Fruit fly (Drosophila melanogaster): Measurements from ENCODE around the gene TwdlY.
A peak's percentile ranks its signal among the peaks of the same experiment; 100 is the strongest.

TwdlY gene

DNA sequence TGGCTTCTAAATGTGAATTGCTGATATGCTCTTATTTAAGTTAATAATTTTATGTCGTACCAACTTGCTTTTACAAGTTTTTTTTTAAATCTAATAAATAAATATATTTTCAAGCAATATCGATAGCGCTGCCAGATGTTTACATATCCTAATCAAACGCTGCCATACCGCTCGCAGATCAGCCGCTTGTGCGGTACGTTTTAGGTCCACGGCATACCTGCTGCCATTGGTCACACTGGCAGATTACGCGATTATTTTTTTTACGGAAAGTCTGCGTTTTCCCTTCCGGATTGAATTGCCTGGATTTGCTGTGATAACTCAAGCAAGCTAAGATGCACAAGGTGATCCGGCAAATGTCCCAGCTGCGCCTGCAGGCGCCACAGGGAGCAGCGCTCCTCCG, 49.0 kb downstream of the TwdlY start, which contains the start of gene mRpL22 (continued):
- peak; percentile 38 for TF ChIP-seq sqz (GFP tag; optimal IDR thresholded peaks at IDR 0.05)
- no peak for TF ChIP-seq al (GFP tag; IDR thresholded peaks at IDR 0.05)
- TF ChIP-seq CG3281 (GFP tag; optimal IDR thresholded peaks at IDR 0.05), result no peak
- no peak for TF ChIP-seq CG4360 (GFP tag; IDR thresholded peaks at IDR 0.05)
- TF ChIP-seq Opbp (GFP tag; IDR thresholded peaks at IDR 0.05; ENCODE audit: partially characterized antibody), result peak; percentile 31; the same call in 1 of the 3 replicates
- peak; percentile 25; the same call in 1 of the 2 replicates for TF ChIP-seq slbo (GFP tag; IDR thresholded peaks at IDR 0.05)
- peak; percentile 70 for TF ChIP-seq CG3847 (GFP tag; IDR thresholded peaks at IDR 0.05)
- peak; percentile 20 for TF ChIP-seq CG12659 (GFP tag; optimal IDR thresholded peaks at IDR 0.05)
- TF ChIP-seq CG16813 (GFP tag; IDR thresholded peaks at IDR 0.05; ENCODE audit: partially characterized antibody), result peak; percentile 38; the same call in 1 of the 3 replicates
- peak; percentile 20; the same call in 1 of the 3 replicates for TF ChIP-seq CG34422 (GFP tag; IDR thresholded peaks at IDR 0.05)
- peak; percentile 32 for TF ChIP-seq CG11504 (tag; optimal IDR thresholded peaks at IDR 0.05)
- peak; percentile 88 for TF ChIP-seq MESR4 (GFP tag; optimal IDR thresholded peaks at IDR 0.05)
- TF ChIP-seq amos (GFP tag; IDR thresholded peaks at IDR 0.05; ENCODE audit: partially characterized antibody), result peak; percentile 47; the same call in 1 of the 2 replicates
- TF ChIP-seq Scr (GFP tag; IDR thresholded peaks at IDR 0.05; ENCODE audit: partially characterized antibody), result no peak
- TF ChIP-seq CG14710 (tag; optimal IDR thresholded peaks at IDR 0.05), result peak; percentile 56
- TF ChIP-seq so (GFP tag; IDR thresholded peaks at IDR 0.05), result no peak
- no peak for TF ChIP-seq CG10366 (GFP tag; IDR thresholded peaks at IDR 0.05)
- TF ChIP-seq unc-4 (GFP tag; IDR thresholded peaks at IDR 0.05; ENCODE audit: partially characterized antibody), result 0 out of 2 replicates have a peak, but pooled peaks have one; percentile 19
- TF ChIP-seq CG17361 (GFP tag; IDR thresholded peaks at IDR 0.05), result peak; percentile 11; the same call in 1 of the 3 replicates
- TF ChIP-seq trem (tag; optimal IDR thresholded peaks at IDR 0.05), result peak; percentile 26
- peak; percentile 6 for TF ChIP-seq CG10267 (tag; optimal IDR thresholded peaks at IDR 0.05)
- peak in 1 of 2 experiments; percentile 65 for TF ChIP-seq Pdp1 (GFP tag; optimal IDR thresholded peaks at IDR 0.05)
- TF ChIP-seq Bgb (GFP tag; IDR thresholded peaks at IDR 0.05; ENCODE audit: partially characterized antibody), result peak; percentile 32; the same call in 1 of the 2 replicates
- peak; percentile 76 for TF ChIP-seq Dp (GFP tag; optimal IDR thresholded peaks at IDR 0.05)
- TF ChIP-seq Usf (GFP tag; optimal IDR thresholded peaks at IDR 0.05), result no peak
- TF ChIP-seq CG1603 (tag; optimal IDR thresholded peaks at IDR 0.05), result peak; percentile 8
- TF ChIP-seq CG10959 (GFP tag; IDR thresholded peaks at IDR 0.05), result no peak
- no peak for TF ChIP-seq scrt (GFP tag; optimal IDR thresholded peaks at IDR 0.05)
- no peak for TF ChIP-seq dysf (GFP tag; IDR thresholded peaks at IDR 0.05)
- TF ChIP-seq CG4617 (GFP tag; optimal IDR thresholded peaks at IDR 0.05; ENCODE audit: borderline replicate concordance), result peak; percentile 35
- TF ChIP-seq CG33557 (GFP tag; optimal IDR thresholded peaks at IDR 0.05), result no peak
- peak; percentile 4 for TF ChIP-seq stwl (tag; optimal IDR thresholded peaks at IDR 0.05)
- TF ChIP-seq grn (GFP tag; optimal IDR thresholded peaks at IDR 0.05), result peak; percentile 27
- TF ChIP-seq crp (GFP tag; optimal IDR thresholded peaks at IDR 0.05), result peak in 1 of 2 experiments; percentile 77
- TF ChIP-seq her (GFP tag; optimal IDR thresholded peaks at IDR 0.05), result no peak
- TF ChIP-seq CG12391 (tag; optimal IDR thresholded peaks at IDR 0.05), result no peak
- TF ChIP-seq gfzf (GFP tag; optimal IDR thresholded peaks at IDR 0.05), result peak; percentile 71
- TF ChIP-seq chinmo (GFP tag; IDR thresholded peaks at IDR 0.05; ENCODE audit: partially characterized antibody), result no peak

Measured in whole organism, embryonic.